Fruit fly (Drosophila melanogaster) whole organism, embryonic: ENCODE measurements around the gene Srg3.
A peak's percentile ranks its signal among the peaks of the same experiment; 100 is the strongest.

Source experiments
- Atf6 ChIP-seq: fragments of 200-800 bp; sonication (Bioruptor generic); IDR thresholded peaks from 2 replicates; pipeline ENCODE4 v1.3.6; 2022; ENCODE audit warnings: missing biosample characterization, missing genetic modification characterization
- Bgb ChIP-seq: fragments of 200-800 bp; sonication (Bioruptor generic); IDR thresholded peaks from 2 replicates; pipeline ENCODE4 v1.3.6; 2022; ENCODE audit warnings: missing biosample characterization, missing genetic modification characterization; ENCODE audit not compliant: partially characterized antibody
- CG12236 ChIP-seq: fragments of 200-800 bp; sonication (Bioruptor generic); optimal IDR thresholded peaks from 2 replicates; lab custom pipeline; 2016; ENCODE audit warnings: missing biosample characterization, missing genetic modification characterization
- CG14050 ChIP-seq: fragments of 200-800 bp; sonication (Bioruptor generic); IDR thresholded peaks from 3 replicates; pipeline ENCODE4 v1.3.6; 2022; ENCODE audit warnings: missing biosample characterization, missing genetic modification characterization
- CG15514 ChIP-seq: fragments of 200-800 bp; sonication (Bioruptor generic); optimal IDR thresholded peaks from 3 replicates; lab custom pipeline; 2017; ENCODE audit warnings: missing biosample characterization, missing genetic modification characterization, mild to moderate bottlenecking, moderate library complexity, missing genetic modification reagents
- CG17361 ChIP-seq: fragments of 200-800 bp; sonication (Bioruptor generic); IDR thresholded peaks from 3 replicates; pipeline ENCODE4 v1.3.6; 2022; ENCODE audit warnings: missing biosample characterization, missing genetic modification characterization
- CG1832 ChIP-seq: fragments of 200-800 bp; sonication (Bioruptor generic); optimal IDR thresholded peaks from 2 replicates; lab custom pipeline; 2017; ENCODE audit warnings: missing biosample characterization, mild to moderate bottlenecking, missing genetic modification characterization, inconsistent platforms
- CG2116 ChIP-seq: fragments of 200-800 bp; sonication (Bioruptor generic); optimal IDR thresholded peaks from 3 replicates; lab custom pipeline; 2018; ENCODE audit warnings: missing biosample characterization, mild to moderate bottlenecking, missing genetic modification characterization
- CG2120 ChIP-seq: fragments of 200-800 bp; sonication (Bioruptor generic); optimal IDR thresholded peaks from 3 replicates; lab custom pipeline; 2016; ENCODE audit warnings: missing biosample characterization, missing genetic modification characterization
- CG2129 ChIP-seq: fragments of 200-800 bp; sonication (Bioruptor generic); IDR thresholded peaks from 2 replicates; pipeline ENCODE4 v1.3.6; 2022; ENCODE audit warnings: missing biosample characterization, missing genetic modification characterization; ENCODE audit not compliant: partially characterized antibody
- CG2712 ChIP-seq: fragments of 200-800 bp; optimal IDR thresholded peaks from 3 replicates; lab custom pipeline; 2019; ENCODE audit warnings: missing biosample characterization, mild to moderate bottlenecking, missing genetic modification characterization, moderate library complexity
- CG30020 ChIP-seq: fragments of 200-800 bp; optimal IDR thresholded peaks from 2 replicates; lab custom pipeline; 2019; ENCODE audit warnings: missing biosample characterization, mild to moderate bottlenecking, missing genetic modification characterization, moderate library complexity
- CG30403 ChIP-seq: fragments of 200-800 bp; sonication (Bioruptor generic); optimal IDR thresholded peaks from 3 replicates; lab custom pipeline; 2016; ENCODE audit warnings: missing biosample characterization, missing genetic modification characterization
- CG3065 ChIP-seq: fragments of 200-800 bp; sonication (Bioruptor generic); optimal IDR thresholded peaks from 2 replicates; lab custom pipeline; 2016; ENCODE audit warnings: missing biosample characterization, missing genetic modification characterization
- CG32767 ChIP-seq: fragments of 200-800 bp; sonication (Bioruptor generic); IDR thresholded peaks from 2 replicates; pipeline ENCODE4 v1.3.6; 2022; ENCODE audit warnings: missing biosample characterization, missing genetic modification characterization
- CG3407 ChIP-seq: fragments of 200-800 bp; sonication (Bioruptor generic); optimal IDR thresholded peaks from 2 replicates; lab custom pipeline; 2018; ENCODE audit warnings: missing biosample characterization, mild to moderate bottlenecking, missing genetic modification characterization
- CG4424 ChIP-seq: fragments of 200-800 bp; sonication (Bioruptor generic); optimal IDR thresholded peaks from 3 replicates; lab custom pipeline; 2016; ENCODE audit warnings: missing biosample characterization, missing genetic modification characterization
- CG9215 ChIP-seq: fragments of 200-800 bp; sonication (Bioruptor generic); IDR thresholded peaks from 2 replicates; pipeline ENCODE4 v1.3.6; 2022; ENCODE audit warnings: missing biosample characterization, missing genetic modification characterization
- CHES-1-like ChIP-seq: fragments of 200-800 bp; sonication (Bioruptor generic); optimal IDR thresholded peaks from 2 replicates; lab custom pipeline; 2016; ENCODE audit warnings: missing biosample characterization, missing genetic modification characterization
- Hr78 ChIP-seq, 2 experiments: fragments of 200-800 bp in 1 of 2; fragments of >200 bp in 1 of 2; sonication (Bioruptor generic) in 1 of 2; optimal IDR thresholded peaks; 2 replicates each; lab custom pipeline; 2017 to 2019; ENCODE audit warnings: missing biosample characterization in 2 of 2, missing genetic modification characterization in 2 of 2, mild to moderate bottlenecking in 1 of 2, moderate library complexity in 1 of 2
- Kr ChIP-seq: fragments of 200-800 bp; sonication (Bioruptor generic); optimal IDR thresholded peaks from 2 replicates; lab custom pipeline; 2017; ENCODE audit warnings: missing biosample characterization, mild to moderate bottlenecking, missing genetic modification characterization
- Med ChIP-seq: fragments of 200-800 bp; sonication (Bioruptor generic); peaks from one replicate; lab custom pipeline; 2016; ENCODE audit warnings: missing biosample characterization, missing genetic modification characterization, mild to moderate bottlenecking, inconsistent platforms, moderate library complexity
- Oaz ChIP-seq: fragments of 200-800 bp; sonication (Bioruptor generic); IDR thresholded peaks from 2 replicates; pipeline ENCODE4 v1.3.6; 2022; ENCODE audit warnings: missing biosample characterization, missing genetic modification characterization
- Ravus ChIP-seq: fragments of 200-800 bp; sonication (Bioruptor generic); IDR thresholded peaks from 2 replicates; pipeline ENCODE4 v1.3.6; 2022; ENCODE audit warnings: missing biosample characterization, missing genetic modification characterization
- TFAM ChIP-seq: fragments of 200-800 bp; sonication (Bioruptor generic); optimal IDR thresholded peaks from 2 replicates; lab custom pipeline; 2017; ENCODE audit warnings: missing biosample characterization, missing genetic modification characterization, inconsistent platforms
- Trl ChIP-seq, 3 experiments: fragments of >200 bp in 2 of 3; fragments of 200-800 bp in 1 of 3; sonication (Bioruptor generic) in 1 of 3; optimal IDR thresholded peaks; 2 replicates in 1 of 3; 3 replicates in 2 of 3; lab custom pipeline; 2016 to 2017; ENCODE audit warnings: missing biosample characterization in 1 of 3, missing genetic modification characterization in 1 of 3
- bbx ChIP-seq: fragments of 200-800 bp; sonication (Bioruptor generic); IDR thresholded peaks from 2 replicates; pipeline ENCODE4 v1.3.6; 2022; ENCODE audit warnings: missing biosample characterization, missing genetic modification characterization; ENCODE audit not compliant: partially characterized antibody
- cg ChIP-seq: fragments of 200-800 bp; sonication (Bioruptor generic); optimal IDR thresholded peaks from 3 replicates; lab custom pipeline; 2019; ENCODE audit warnings: missing biosample characterization, mild to moderate bottlenecking, missing genetic modification characterization, moderate library complexity
- chinmo ChIP-seq: fragments of 200-800 bp; sonication (Bioruptor generic); IDR thresholded peaks from 4 replicates; pipeline ENCODE4 v1.3.6; 2022; ENCODE audit warnings: missing biosample characterization, missing genetic modification characterization; ENCODE audit not compliant: partially characterized antibody
- ems ChIP-seq: fragments of 200-800 bp; sonication (Bioruptor generic); optimal IDR thresholded peaks from 3 replicates; lab custom pipeline; 2016; ENCODE audit warnings: missing biosample characterization, missing genetic modification characterization
- exex ChIP-seq: fragments of 200-800 bp; sonication (Bioruptor generic); optimal IDR thresholded peaks from 4 replicates; lab custom pipeline; 2018; ENCODE audit warnings: missing biosample characterization, mild to moderate bottlenecking, missing genetic modification characterization, moderate library complexity
- fd102C ChIP-seq: fragments of 200-800 bp; sonication (Bioruptor generic); optimal IDR thresholded peaks from 2 replicates; lab custom pipeline; 2018; ENCODE audit warnings: missing biosample characterization, mild to moderate bottlenecking, missing genetic modification characterization, moderate library complexity
- gce ChIP-seq: fragments of 200-800 bp; sonication (Bioruptor generic); IDR thresholded peaks from 3 replicates; pipeline ENCODE4 v1.3.6; 2022; ENCODE audit warnings: missing biosample characterization, missing genetic modification characterization
- gfzf ChIP-seq: fragments of 200-800 bp; sonication (Bioruptor generic); optimal IDR thresholded peaks from 2 replicates; lab custom pipeline; 2016; ENCODE audit warnings: missing biosample characterization, mild to moderate bottlenecking, missing genetic modification characterization, moderate library complexity
- h ChIP-seq: fragments of >200 bp; optimal IDR thresholded peaks from 2 replicates; lab custom pipeline; 2017
- insv ChIP-seq, 2 experiments: fragments of 200-800 bp; sonication (Bioruptor generic); optimal IDR thresholded peaks; 3 replicates each; lab custom pipeline; 2016 to 2018; ENCODE audit warnings: missing biosample characterization in 2 of 2, missing genetic modification characterization in 2 of 2
- kay ChIP-seq: fragments of 200-800 bp; sonication (Bioruptor generic); optimal IDR thresholded peaks from 2 replicates; lab custom pipeline; 2016; ENCODE audit warnings: missing biosample characterization, missing genetic modification characterization
- nerfin-2 ChIP-seq: fragments of 200-800 bp; sonication (Bioruptor generic); IDR thresholded peaks from 2 replicates; pipeline ENCODE4 v1.3.6; 2022; ENCODE audit warnings: missing biosample characterization, missing genetic modification characterization; ENCODE audit not compliant: partially characterized antibody
- pho ChIP-seq: fragments of 200-800 bp; sonication (Bioruptor generic); optimal IDR thresholded peaks from 2 replicates; lab custom pipeline; 2016; ENCODE audit warnings: missing biosample characterization, missing genetic modification characterization
- prd ChIP-seq, 3 experiments: fragments of >200 bp in 2 of 3; fragments of 200-800 bp in 1 of 3; sonication (Bioruptor generic) in 1 of 3; optimal IDR thresholded peaks in 2 of 3; IDR thresholded peaks in 1 of 3; 2 replicates in 2 of 3; 3 replicates in 1 of 3; pipeline versions ENCODE4 v1.3.6 to Lab custom; 2017 to 2022; ENCODE audit warnings: missing biosample characterization in 1 of 3, missing genetic modification characterization in 1 of 3
- sens ChIP-seq: fragments of 200-800 bp; sonication (Bioruptor generic); peaks from one replicate; lab custom pipeline; 2016; ENCODE audit warnings: missing biosample characterization, missing genetic modification characterization
- sr ChIP-seq: fragments of 200-800 bp; sonication (Bioruptor generic); IDR thresholded peaks from 3 replicates; pipeline ENCODE4 v1.3.6; 2022; ENCODE audit warnings: missing biosample characterization, missing genetic modification characterization
- ssp ChIP-seq: fragments of 200-800 bp; sonication (Bioruptor generic); IDR thresholded peaks from 2 replicates; pipeline ENCODE4 v1.3.6; 2022; ENCODE audit warnings: missing biosample characterization, missing genetic modification characterization
- ttk ChIP-seq: fragments of 200-800 bp; sonication (Bioruptor generic); IDR thresholded peaks from 2 replicates; pipeline ENCODE4 v2.1.2; 2022; ENCODE audit warnings: missing biosample characterization, missing genetic modification characterization
- zfh2 ChIP-seq: fragments of 200-800 bp; sonication (Bioruptor generic); optimal IDR thresholded peaks from 2 replicates; lab custom pipeline; 2016; ENCODE audit warnings: missing biosample characterization, missing genetic modification characterization

Srg3 gene

dm6 chr3L:9399855-9400254, 43.2 kb upstream of the Srg3 start:
- 0 out of 2 replicates have a peak, but pooled peaks have one; percentile 30 for TF ChIP-seq Atf6
- TF ChIP-seq CG2116 (GFP tag; lab: Kevin White, UChicago) = no peak
- TF ChIP-seq h (lab: Kevin White, UChicago) = no peak
- 0 out of 2 replicates have a peak, but pooled peaks have one; percentile 9 for TF ChIP-seq bbx (GFP tag; lab: Robert Waterston, UW)
- TF ChIP-seq, all 482 proteins: peak for 2

- TF ChIP-seq kay (GFP tag; lab: Kevin White, UChicago) (peak; percentile 26), CG14050 (GFP tag; lab: Robert Waterston, UW) (peak; percentile 74; the same call in 2 of the 3 replicates), ttk (GFP tag; lab: Robert Waterston, UW) (no peak), cg (GFP tag; lab: Kevin White, UChicago) (peak; percentile 84), CG15514 (GFP tag; lab: Kevin White, UChicago) (peak; percentile 60), Trl (optimal IDR thresholded peaks at IDR 0.05; lab: Kevin White, UChicago) (peak; percentile 55 to 74), Trl (GFP tag; optimal IDR thresholded peaks at IDR 0.05; lab: Kevin White, UChicago) (no peak), nerfin-2 (GFP tag; lab: Robert Waterston, UW) (no peak), Hr78 (GFP tag; optimal IDR thresholded peaks at IDR 0.05; lab: Kevin White, UChicago) (no peak), CG1832 (GFP tag; lab: Kevin White, UChicago) (peak; percentile 3), chinmo (GFP tag; lab: Robert Waterston, UW) (peak; percentile 67; the same call in 2 of the 4 replicates), Kr (GFP tag; lab: Kevin White, UChicago) (no peak), CHES-1-like (GFP tag; lab: Kevin White, UChicago) (peak; percentile 20), ems (GFP tag; lab: Kevin White, UChicago) (no peak), Bgb (no peak), sr (GFP tag; lab: Robert Waterston, UW) (0 out of 3 replicates have a peak, but pooled peaks have one; percentile 17), gfzf (GFP tag; lab: Kevin White, UChicago) (no peak), ssp (GFP tag; lab: Robert Waterston, UW) (no peak), CG9215 (no peak), Med (GFP tag; lab: Kevin White, UChicago) (peak; percentile 71), fd102C (GFP tag; lab: Kevin White, UChicago) (no peak), sens (GFP tag; lab: Kevin White, UChicago) (peak; percentile 71)
Measured at dm6 chr3L:9400697-9401353, 42.2 kb upstream of the Srg3 start.

dm6 chr3L:9401354-9402156, 41.5 kb upstream of the Srg3 start:
- no peak for TF ChIP-seq fd102C (GFP tag; lab: Kevin White, UChicago)
- TF ChIP-seq exex (tag; lab: Kevin White, UChicago) = peak; percentile 26
- TF ChIP-seq gce (GFP tag; lab: Robert Waterston, UW) = no peak
- no peak for TF ChIP-seq CG12236
- TF ChIP-seq CG17361 (GFP tag; lab: Robert Waterston, UW) = no peak
- no peak for TF ChIP-seq prd (optimal IDR thresholded peaks at IDR 0.05; lab: Kevin White, UChicago)
- no peak for TF ChIP-seq prd (GFP tag; IDR thresholded peaks at IDR 0.05; lab: Robert Waterston, UW)
- TF ChIP-seq insv (GFP tag; optimal IDR thresholded peaks at IDR 0.05; lab: Kevin White, UChicago) = no peak
- no peak for TF ChIP-seq Oaz (GFP tag; lab: Robert Waterston, UW)
- TF ChIP-seq Ravus (GFP tag; lab: Robert Waterston, UW) = no peak
- no peak for TF ChIP-seq TFAM (GFP tag; lab: Kevin White, UChicago)
- peak; percentile 22; the same call in 1 of the 2 replicates for TF ChIP-seq CG32767 (GFP tag; lab: Robert Waterston, UW)
- no peak for TF ChIP-seq CG30020
- TF ChIP-seq CG2120 (GFP tag; lab: Kevin White, UChicago) = no peak
- TF ChIP-seq CG4424 (GFP tag; lab: Kevin White, UChicago) = no peak
- no peak for TF ChIP-seq CG3065 (GFP tag; lab: Kevin White, UChicago)
- no peak for TF ChIP-seq pho (GFP tag; lab: Kevin White, UChicago)
- TF ChIP-seq CG3407 = no peak
- no peak for TF ChIP-seq CG2129 (GFP tag; lab: Robert Waterston, UW)
- TF ChIP-seq CG30403 (GFP tag; lab: Kevin White, UChicago) = no peak
- TF ChIP-seq CG2712 = no peak
- no peak for TF ChIP-seq zfh2 (GFP tag; lab: Kevin White, UChicago)
